Worm (Caenorhabditis elegans) whole organism, L1 larva: ENCODE data around the gene F20D6.11.
A peak's percentile ranks its signal among the peaks of the same experiment; 100 is the strongest.

Experiments
- C16A3.4 ChIP-seq: fragments of 150-350 bp; optimal IDR thresholded peaks from 2 replicates; lab custom pipeline; 2014; ENCODE audit warnings: missing biosample characterization, missing genetic modification characterization
- F16B12.6 ChIP-seq: fragments of 150-350 bp; optimal IDR thresholded peaks from 2 replicates; lab custom pipeline; 2014; ENCODE audit warnings: missing biosample characterization, missing genetic modification characterization
- ama-1 ChIP-seq: fragments of 150-350 bp; optimal IDR thresholded peaks from 2 replicates; lab custom pipeline; 2014
- ceh-63 ChIP-seq: fragments of 200-800 bp; sonication (Bioruptor generic); optimal IDR thresholded peaks from 2 replicates; lab custom pipeline; 2018; ENCODE audit warnings: mild to moderate bottlenecking, missing genetic modification characterization, missing compliant biosample characterization
- dsc-1 ChIP-seq: sonication (generic microtip); optimal IDR thresholded peaks from 2 replicates; lab custom pipeline; 2016; ENCODE audit warnings: mild to moderate bottlenecking, missing genetic modification characterization, missing compliant biosample characterization
- efl-1 ChIP-seq, 4 experiments: fragments of 150-350 bp; optimal IDR thresholded peaks in 3 of 4; peaks in 1 of 4; 1 replicate in 1 of 4; 2 replicates in 3 of 4; lab custom pipeline; 2014; ENCODE audit warnings: missing biosample characterization in 2 of 4, missing genetic modification characterization in 2 of 4, missing genetic modification reagents in 2 of 4
- egl-27 ChIP-seq, 2 experiments: fragments of 150-350 bp in 1 of 2; sonication (generic microtip); optimal IDR thresholded peaks; 3 replicates each; lab custom pipeline; 2017 to 2018; ENCODE audit warnings: missing biosample characterization in 2 of 2, missing genetic modification characterization in 2 of 2, missing genetic modification reagents in 2 of 2
- elt-3 ChIP-seq, 6 experiments: fragments of 150-350 bp in 1 of 6; sonication (generic microtip); optimal IDR thresholded peaks; 2 replicates each; lab custom pipeline; 2017 to 2018; ENCODE audit warnings: missing biosample characterization in 6 of 6, missing genetic modification characterization in 6 of 6, inconsistent platforms in 1 of 6
- ets-5 ChIP-seq: fragments of 200-800 bp; sonication (Bioruptor generic); IDR thresholded peaks from 2 replicates; pipeline ENCODE4 v1.3.6; 2022; ENCODE audit warnings: missing genetic modification characterization, missing compliant biosample characterization
- fos-1 ChIP-seq: fragments of 150-350 bp; optimal IDR thresholded peaks from 2 replicates; lab custom pipeline; 2014; ENCODE audit warnings: missing biosample characterization, missing genetic modification characterization
- grh-1 ChIP-seq: fragments of 200-800 bp; sonication (Bioruptor generic); IDR thresholded peaks from 2 replicates; pipeline ENCODE4 v1.3.6; 2022; ENCODE audit warnings: missing genetic modification reagents, missing genetic modification characterization, missing compliant biosample characterization
- hlh-17 ChIP-seq: fragments of 200-800 bp; sonication (Bioruptor generic); optimal IDR thresholded peaks from 2 replicates; lab custom pipeline; 2018; ENCODE audit warnings: missing genetic modification characterization, mild to moderate bottlenecking, missing compliant biosample characterization, moderate library complexity, borderline replicate concordance
- hlh-4 ChIP-seq: sonication (generic microtip); optimal IDR thresholded peaks from 2 replicates; lab custom pipeline; 2016; ENCODE audit warnings: mild to moderate bottlenecking, missing genetic modification characterization, missing compliant biosample characterization
- hpl-2 ChIP-seq: fragments of 150-350 bp; optimal IDR thresholded peaks from 2 replicates; lab custom pipeline; 2014; ENCODE audit warnings: missing biosample characterization, missing genetic modification reagents, missing genetic modification characterization
- jun-1 ChIP-seq: fragments of 150-350 bp; optimal IDR thresholded peaks from 2 replicates; lab custom pipeline; 2014; ENCODE audit warnings: missing biosample characterization, missing genetic modification reagents, missing genetic modification characterization
- lin-13 ChIP-seq: fragments of 150-350 bp; optimal IDR thresholded peaks from 2 replicates; lab custom pipeline; 2014; ENCODE audit warnings: missing biosample characterization, missing genetic modification reagents, missing genetic modification characterization
- lin-14 ChIP-seq: fragments of 200-800 bp; sonication (Bioruptor generic); optimal IDR thresholded peaks from 2 replicates; lab custom pipeline; 2018; ENCODE audit warnings: mild to moderate bottlenecking, missing genetic modification characterization, moderate library complexity, missing compliant biosample characterization
- lin-35 ChIP-seq, 2 experiments: fragments of 150-350 bp; optimal IDR thresholded peaks; 2 replicates each; lab custom pipeline; 2014; ENCODE audit warnings: missing biosample characterization in 2 of 2, missing genetic modification characterization in 2 of 2, missing genetic modification reagents in 2 of 2
- lir-3 ChIP-seq: sonication (generic microtip); optimal IDR thresholded peaks from 2 replicates; lab custom pipeline; 2016; ENCODE audit warnings: mild to moderate bottlenecking, missing genetic modification characterization, moderate library complexity, missing compliant biosample characterization; ENCODE audit not compliant: poor library complexity
- lsy-2 ChIP-seq, 2 experiments: fragments of 150-350 bp; optimal IDR thresholded peaks; 2 replicates each; lab custom pipeline; 2014; ENCODE audit warnings: missing biosample characterization in 2 of 2, missing genetic modification characterization in 2 of 2
- mab-9 ChIP-seq: fragments of 200-800 bp; sonication (Bioruptor generic); IDR thresholded peaks from 2 replicates; pipeline ENCODE4 v1.3.6; 2022; ENCODE audit warnings: missing genetic modification reagents, missing genetic modification characterization, missing compliant biosample characterization
- mef-2 ChIP-seq: fragments of 150-350 bp; optimal IDR thresholded peaks from 2 replicates; lab custom pipeline; 2014; ENCODE audit warnings: missing biosample characterization, missing genetic modification characterization
- nhr-12 ChIP-seq: sonication (generic microtip); optimal IDR thresholded peaks from 2 replicates; lab custom pipeline; 2017; ENCODE audit warnings: missing biosample characterization, missing genetic modification characterization
- nhr-20 ChIP-seq: sonication (generic microtip); optimal IDR thresholded peaks from 2 replicates; lab custom pipeline; 2016; ENCODE audit warnings: mild to moderate bottlenecking, missing genetic modification characterization, missing compliant biosample characterization
- nhr-237 ChIP-seq: fragments of 150-350 bp; optimal IDR thresholded peaks from 2 replicates; lab custom pipeline; 2014; ENCODE audit warnings: missing biosample characterization, missing genetic modification characterization
- nhr-28 ChIP-seq: fragments of 150-350 bp; optimal IDR thresholded peaks from 2 replicates; lab custom pipeline; 2014; ENCODE audit warnings: missing biosample characterization, missing genetic modification characterization
- nhr-71 ChIP-seq: sonication (generic microtip); optimal IDR thresholded peaks from 2 replicates; lab custom pipeline; 2016; ENCODE audit warnings: mild to moderate bottlenecking, missing genetic modification characterization, moderate library complexity, missing compliant biosample characterization
- nhr-77 ChIP-seq: fragments of 150-350 bp; optimal IDR thresholded peaks from 2 replicates; lab custom pipeline; 2014; ENCODE audit warnings: missing biosample characterization, missing genetic modification characterization
- nhr-84 ChIP-seq: sonication (generic microtip); optimal IDR thresholded peaks from 2 replicates; lab custom pipeline; 2017; ENCODE audit warnings: missing biosample characterization, missing genetic modification characterization
- nhr-90 ChIP-seq: sonication (generic microtip); optimal IDR thresholded peaks from 2 replicates; lab custom pipeline; 2016; ENCODE audit warnings: mild to moderate bottlenecking, missing genetic modification characterization, missing compliant biosample characterization; ENCODE audit not compliant: poor library complexity
- pag-3 ChIP-seq: sonication (generic microtip); optimal IDR thresholded peaks from 2 replicates; lab custom pipeline; 2017; ENCODE audit warnings: missing genetic modification characterization, mild to moderate bottlenecking, missing compliant biosample characterization, antibody characterized with exemption, borderline replicate concordance; ENCODE audit not compliant: insufficient read depth
- rnt-1 ChIP-seq: sonication (generic microtip); optimal IDR thresholded peaks from 2 replicates; lab custom pipeline; 2016; ENCODE audit warnings: mild to moderate bottlenecking, missing genetic modification characterization, moderate library complexity, missing compliant biosample characterization
- snpc-4 ChIP-seq: fragments of 150-350 bp; optimal IDR thresholded peaks from 2 replicates; lab custom pipeline; 2014; ENCODE audit warnings: missing biosample characterization, missing genetic modification characterization
- snu-23 ChIP-seq: sonication (generic microtip); optimal IDR thresholded peaks from 2 replicates; lab custom pipeline; 2016; ENCODE audit warnings: missing genetic modification characterization, missing compliant biosample characterization
- swsn-7 ChIP-seq: sonication (generic microtip); optimal IDR thresholded peaks from 2 replicates; lab custom pipeline; 2016; ENCODE audit warnings: missing genetic modification characterization, missing compliant biosample characterization
- tlp-1 ChIP-seq: fragments of 150-350 bp; optimal IDR thresholded peaks from 2 replicates; lab custom pipeline; 2014; ENCODE audit warnings: missing biosample characterization, missing genetic modification characterization
- unc-130 ChIP-seq: fragments of 150-350 bp; optimal IDR thresholded peaks from 2 replicates; lab custom pipeline; 2017; ENCODE audit warnings: missing biosample characterization, missing genetic modification characterization, inconsistent platforms
- unc-30 ChIP-seq: sonication (generic microtip); optimal IDR thresholded peaks from 2 replicates; lab custom pipeline; 2017; ENCODE audit warnings: missing biosample characterization, missing genetic modification characterization
- unc-86 ChIP-seq: sonication (generic microtip); optimal IDR thresholded peaks from 2 replicates; lab custom pipeline; 2016; ENCODE audit warnings: missing genetic modification characterization, missing compliant biosample characterization
- unc-98 ChIP-seq: fragments of 200-800 bp; sonication (Bioruptor generic); IDR thresholded peaks from 2 replicates; pipeline ENCODE4 v1.3.6; 2022; ENCODE audit warnings: missing genetic modification characterization, missing compliant biosample characterization

The F20D6.11 gene

DNA sequence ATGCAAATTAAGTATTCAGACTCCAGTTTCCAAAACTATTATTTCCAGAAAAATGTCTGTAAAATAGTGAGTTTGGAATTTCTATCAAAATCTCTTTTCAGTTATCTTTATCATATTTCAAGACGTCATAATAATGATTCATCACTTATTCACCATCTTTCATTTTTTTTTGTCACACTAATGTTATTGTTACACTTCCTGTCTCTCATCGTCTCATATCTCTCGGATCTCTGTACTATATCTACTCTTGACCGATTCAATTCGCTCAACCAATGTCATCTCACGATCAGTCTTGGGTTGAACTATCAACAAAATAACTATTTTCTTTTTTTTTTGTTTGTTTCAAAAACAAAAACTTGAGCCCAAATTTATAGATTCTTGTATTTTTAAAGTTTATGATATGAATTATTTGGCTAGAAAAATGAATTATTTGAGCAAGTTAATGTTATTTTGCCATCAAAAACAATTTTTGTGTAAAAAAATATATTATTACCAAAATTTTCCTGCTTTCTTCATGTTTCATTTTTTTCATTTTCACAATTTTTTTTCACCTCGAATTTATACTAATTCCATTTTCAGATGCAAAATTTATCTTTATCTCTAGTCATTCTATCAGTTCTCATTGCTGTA is 2.5 kb upstream of the F20D6.11 start, which contains the start of gene cri-2 (continued):
- peak; percentile 6 for TF ChIP-seq lir-3
- no peak for TF ChIP-seq snpc-4 (tag; lab: Kevin White, UChicago)
- TF ChIP-seq lin-35 (GFP tag; optimal IDR thresholded peaks at IDR 0.05; lab: Kevin White, UChicago) = no peak
- no peak for TF ChIP-seq unc-86 (tag; lab: Kevin White, UChicago)
- TF ChIP-seq nhr-237 (tag; lab: Kevin White, UChicago) = no peak
- TF ChIP-seq lin-14 (GFP tag; lab: Kevin White, UChicago) = peak; percentile 68
- TF ChIP-seq nhr-28 (tag; lab: Kevin White, UChicago) = no peak

DNA sequence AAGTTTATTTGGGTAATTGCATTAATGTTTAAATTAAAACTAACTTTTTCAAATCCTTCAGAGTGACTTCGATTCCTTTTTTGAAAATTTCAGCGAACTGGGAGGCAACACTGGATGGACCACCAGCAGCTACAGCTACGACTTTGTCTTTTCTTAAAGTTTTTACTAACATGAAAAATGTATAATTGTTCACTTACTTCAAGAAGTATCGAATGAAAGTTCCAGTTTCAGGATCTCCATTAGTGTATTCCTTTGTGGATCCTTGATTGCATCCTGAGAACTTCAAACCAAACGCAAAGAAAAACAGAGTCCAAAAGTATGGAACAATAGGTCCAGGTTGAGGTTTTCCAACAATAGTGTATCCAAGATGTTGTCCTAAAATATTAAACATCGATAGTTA is 1.9 kb downstream of the F20D6.11 start:
- TF ChIP-seq efl-1 (optimal IDR thresholded peaks at IDR 0.05; lab: Kevin White, UChicago) (no peak), efl-1 (GFP tag; optimal IDR thresholded peaks at IDR 0.05 in 1 of 2; lab: Kevin White, UChicago) (peak in 1 of 2 experiments; percentile 67), dsc-1 (tag; lab: Kevin White, UChicago) (no peak), ama-1 (no peak)

DNA sequence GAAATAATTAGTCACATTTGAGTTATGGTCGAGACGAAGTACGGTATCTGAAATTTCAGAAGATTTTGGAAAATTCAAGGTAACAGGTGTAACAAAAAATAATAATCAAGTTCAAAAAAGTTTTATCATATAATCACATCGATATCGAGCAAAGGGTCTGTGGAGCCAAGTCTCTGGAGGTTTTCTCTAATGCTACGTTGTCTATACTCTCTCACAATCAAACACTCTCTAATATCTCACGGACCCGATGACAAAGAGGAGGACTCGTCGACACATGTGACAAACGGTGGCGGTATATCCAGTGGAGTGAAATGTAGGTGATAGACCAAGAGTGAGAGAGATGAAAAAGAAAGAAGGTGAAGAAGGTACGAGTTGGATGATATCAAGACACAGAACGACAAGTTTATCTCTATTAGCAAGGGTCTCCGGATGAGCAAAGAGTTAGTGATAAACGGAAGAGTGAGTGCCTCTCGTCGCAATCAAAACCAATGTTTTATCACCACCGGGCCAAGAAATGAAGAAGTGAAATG is 2.9 kb downstream of the F20D6.11 start, which contains the start of gene F20D6.10:
TSS of gene F20D6.10 (minus strand) at position 51 of the 530 bp plus-strand sequence.
- peak; percentile 71 for TF ChIP-seq nhr-71 (tag; lab: Kevin White, UChicago)
- no peak for TF ChIP-seq unc-30 (tag; lab: Kevin White, UChicago)
- TF ChIP-seq snu-23 (GFP tag; lab: Kevin White, UChicago) = peak; percentile 22
- TF ChIP-seq tlp-1 (tag; lab: Kevin White, UChicago) = no peak
- no peak for TF ChIP-seq grh-1 (GFP tag; lab: Robert Waterston, UW)
- TF ChIP-seq nhr-77 = no peak
- TF ChIP-seq lsy-2 (tag; optimal IDR thresholded peaks at IDR 0.05; lab: Kevin White, UChicago) = peak; percentile 30 to 44
- no peak for TF ChIP-seq nhr-90 (tag; lab: Kevin White, UChicago)
- no peak for TF ChIP-seq hpl-2 (GFP tag; lab: Kevin White, UChicago)
- TF ChIP-seq lir-3 = no peak
- no peak for TF ChIP-seq hlh-4 (tag; lab: Kevin White, UChicago)
- TF ChIP-seq nhr-12 = no peak
- TF ChIP-seq mab-9 = no peak
- peak; percentile 12 for TF ChIP-seq nhr-20 (tag; lab: Kevin White, UChicago)
- no peak for TF ChIP-seq elt-3 (tag; optimal IDR thresholded peaks at IDR 0.05; lab: Kevin White, UChicago)
- no peak for TF ChIP-seq hlh-17
- no peak for TF ChIP-seq swsn-7 (tag; lab: Kevin White, UChicago)
- TF ChIP-seq efl-1 (optimal IDR thresholded peaks at IDR 0.05; lab: Kevin White, UChicago) = peak in 1 of 2 experiments; percentile 5
- TF ChIP-seq efl-1 (GFP tag; optimal IDR thresholded peaks at IDR 0.05 in 1 of 2; lab: Kevin White, UChicago) = peak in 1 of 2 experiments; percentile 20
- peak; percentile 78 for TF ChIP-seq rnt-1 (tag; lab: Kevin White, UChicago)
- TF ChIP-seq nhr-237 (tag; lab: Kevin White, UChicago) = no peak
- no peak for TF ChIP-seq lin-13
- no peak for TF ChIP-seq unc-86 (tag; lab: Kevin White, UChicago)
- TF ChIP-seq F16B12.6 (tag; lab: Kevin White, UChicago) = no peak
- TF ChIP-seq fos-1 = no peak
- TF ChIP-seq jun-1 = no peak
- TF ChIP-seq unc-130 = peak; percentile 19
- TF ChIP-seq lin-14 (GFP tag; lab: Kevin White, UChicago) = peak; percentile 59

DNA sequence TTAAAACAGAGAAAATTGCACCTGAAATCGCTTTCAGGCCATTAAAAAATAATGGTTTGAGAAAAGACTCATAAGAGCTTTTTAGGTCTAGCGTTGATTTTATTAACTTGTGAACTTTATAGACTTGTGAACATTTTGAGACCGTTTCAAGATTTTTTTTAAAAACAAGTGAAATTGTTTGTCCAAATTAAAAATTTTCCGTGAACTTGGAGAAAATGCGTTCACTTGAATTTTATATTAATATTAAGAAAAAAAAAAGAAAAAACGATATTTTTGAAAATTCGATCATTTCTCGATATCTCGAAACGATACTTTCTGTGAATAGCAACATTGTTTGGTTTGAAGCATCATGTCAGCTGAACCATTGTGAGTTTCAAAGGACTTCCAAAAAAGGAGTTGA is 8.5 kb downstream of the F20D6.11 start, which contains the start of gene F20D6.1:
TSS of gene F20D6.1 (plus strand) at position 301 of the 400 bp plus-strand sequence.
- TF ChIP-seq nhr-237 (tag; lab: Kevin White, UChicago) (no peak), pag-3 (tag; lab: Kevin White, UChicago) (no peak), efl-1 (optimal IDR thresholded peaks at IDR 0.05; lab: Kevin White, UChicago) (no peak), efl-1 (GFP tag; optimal IDR thresholded peaks at IDR 0.05 in 1 of 2; lab: Kevin White, UChicago) (no peak), mef-2 (tag; lab: Kevin White, UChicago) (no peak), nhr-12 (no peak), ama-1 (no peak), ceh-63 (GFP tag; lab: Kevin White, UChicago) (no peak), jun-1 (no peak), unc-98 (GFP tag; lab: Robert Waterston, UW) (no peak), ets-5 (GFP tag; lab: Robert Waterston, UW) (no peak), nhr-84 (tag; lab: Kevin White, UChicago) (no peak), hlh-4 (tag; lab: Kevin White, UChicago) (no peak), hpl-2 (GFP tag; lab: Kevin White, UChicago) (no peak), lin-35 (GFP tag; optimal IDR thresholded peaks at IDR 0.05; lab: Kevin White, UChicago) (no peak), C16A3.4 (tag; lab: Kevin White, UChicago) (no peak), rnt-1 (tag; lab: Kevin White, UChicago) (no peak), egl-27 (tag; optimal IDR thresholded peaks at IDR 0.05; lab: Kevin White, UChicago) (no peak)
